Fruit fly (Drosophila melanogaster): Measurements from ENCODE around the gene CG43169.
A peak's percentile ranks its signal among the peaks of the same experiment; 100 is the strongest.

Gene CG43169

dm6 chr3L:8841757-8842156, 46.7 kb downstream of the CG43169 start (continued):
- TF ChIP-seq jumu (GFP tag; optimal IDR thresholded peaks at IDR 0.05) (peak; percentile 34), CG18011 (GFP tag; optimal IDR thresholded peaks at IDR 0.05) (peak; percentile 25), CG17912 (GFP tag; optimal IDR thresholded peaks at IDR 0.05) (no peak), tx (GFP tag; optimal IDR thresholded peaks at IDR 0.05) (peak; percentile 41), CG18599 (GFP tag; optimal IDR thresholded peaks at IDR 0.05) (peak; percentile 89), CG6791 (GFP tag; IDR thresholded peaks at IDR 0.05; ENCODE audit: partially characterized antibody) (no peak), CG3726 (GFP tag; IDR thresholded peaks at IDR 0.05) (peak; percentile 47; the same call in 1 of the 3 replicates), ind (GFP tag; optimal IDR thresholded peaks at IDR 0.05) (peak; percentile 62), inv (GFP tag; IDR thresholded peaks at IDR 0.05; ENCODE audit: partially characterized antibody) (no peak), danr (GFP tag; IDR thresholded peaks at IDR 0.05) (no peak), CG13894 (tag; optimal IDR thresholded peaks at IDR 0.05) (peak; percentile 73), Pdp1 (GFP tag; optimal IDR thresholded peaks at IDR 0.05) (peak; percentile 62 to 69), CG17328 (GFP tag; IDR thresholded peaks at IDR 0.05) (peak; percentile 80), disco-r (GFP tag; optimal IDR thresholded peaks at IDR 0.05) (peak; percentile 30), CG1233 (GFP tag; optimal IDR thresholded peaks at IDR 0.05) (peak; percentile 61), CG10321 (GFP tag; IDR thresholded peaks at IDR 0.05) (peak; percentile 43; the same call in 1 of the 2 replicates), HLH3B (GFP tag; IDR thresholded peaks at IDR 0.05) (peak; percentile 86), Poxn (GFP tag; IDR thresholded peaks at IDR 0.05) (no peak), CG2202 (tag; optimal IDR thresholded peaks at IDR 0.05) (peak; percentile 28), CHES-1-like (GFP tag; optimal IDR thresholded peaks at IDR 0.05) (peak; percentile 17), Doc2 (GFP tag; IDR thresholded peaks at IDR 0.05) (no peak), Jarid2 (GFP tag; optimal IDR thresholded peaks at IDR 0.05) (peak; percentile 7), gce (GFP tag; IDR thresholded peaks at IDR 0.05) (0 out of 3 replicates have a peak, but pooled peaks have one; percentile 42), Hr78 (GFP tag; optimal IDR thresholded peaks at IDR 0.05) (no peak), CG3065 (GFP tag; optimal IDR thresholded peaks at IDR 0.05) (no peak), E2f2 (GFP tag; IDR thresholded peaks at IDR 0.05) (peak; percentile 51; the same call in 1 of the 2 replicates), D19B (GFP tag; optimal IDR thresholded peaks at IDR 0.05) (peak; percentile 94), Ets97D (GFP tag; optimal IDR thresholded peaks at IDR 0.05) (peak; percentile 8), NK7.1 (GFP tag; optimal IDR thresholded peaks at IDR 0.05) (peak; percentile 25), CG10462 (GFP tag; optimal IDR thresholded peaks at IDR 0.05) (peak; percentile 42), stc (GFP tag; IDR thresholded peaks at IDR 0.05) (peak; percentile 84), CG5245 (GFP tag; optimal IDR thresholded peaks at IDR 0.05) (peak; percentile 53), gsb-n (tag; optimal IDR thresholded peaks at IDR 0.05) (peak; percentile 58), Side (GFP tag; optimal IDR thresholded peaks at IDR 0.05) (peak; percentile 62), dmrt99B (tag; optimal IDR thresholded peaks at IDR 0.05) (peak; percentile 85), CG10431 (GFP tag; optimal IDR thresholded peaks at IDR 0.05) (no peak), pnt (GFP tag; optimal IDR thresholded peaks at IDR 0.05) (peak; percentile 50), vnd (GFP tag; IDR thresholded peaks at IDR 0.05; ENCODE audit: partially characterized antibody) (no peak), onecut (GFP tag; IDR thresholded peaks at IDR 0.05) (peak; percentile 57; the same call in 1 of the 2 replicates), CG10366 (GFP tag; IDR thresholded peaks at IDR 0.05) (peak; percentile 72), aop (GFP tag; IDR thresholded peaks at IDR 0.05) (no peak), CG32767 (GFP tag; IDR thresholded peaks at IDR 0.05) (peak; percentile 50; the same call in 1 of the 2 replicates), CG8388 (GFP tag; optimal IDR thresholded peaks at IDR 0.05) (peak; percentile 65), lmd (GFP tag; IDR thresholded peaks at IDR 0.05) (peak; percentile 84), tna (GFP tag; IDR thresholded peaks at IDR 0.05; ENCODE audit: partially characterized antibody) (no peak), CG15514 (GFP tag; optimal IDR thresholded peaks at IDR 0.05) (peak; percentile 44), caup (GFP tag; optimal IDR thresholded peaks at IDR 0.05; ENCODE audit: severe bottlenecking) (peak; percentile 76), dysf (GFP tag; IDR thresholded peaks at IDR 0.05) (peak; percentile 86), Six4 (GFP tag; optimal IDR thresholded peaks at IDR 0.05) (peak; percentile 48), crp (GFP tag; optimal IDR thresholded peaks at IDR 0.05) (no peak)

Data from whole organism, embryonic.